Worm (Caenorhabditis elegans): ENCODE results near the gene oac-53.

The oac-53 gene

ce11 chrV:16643558-16643957 lies 15.8 kb upstream of the oac-53 start, which contains the start of gene srw-77:
TSS of gene srw-77 (minus strand) at chrV:16643658.
- TF ChIP-seq peb-1 (tag; optimal IDR thresholded peaks at IDR 0.05) (no peak), unc-62 (GFP tag; optimal IDR thresholded peaks at IDR 0.05) (no peak), ceh-82 (tag; optimal IDR thresholded peaks at IDR 0.05) (no peak), lin-13 (GFP tag; optimal IDR thresholded peaks at IDR 0.05) (no peak)

ce11 chrV:16640366-16640765 lies 12.6 kb upstream of the oac-53 start:
- no peak for TF ChIP-seq ztf-11 (tag; optimal IDR thresholded peaks at IDR 0.05)
- TF ChIP-seq nhr-10 (tag; optimal IDR thresholded peaks at IDR 0.05), result no peak
- TF ChIP-seq alr-1 (tag; optimal IDR thresholded peaks at IDR 0.05), result no peak
- TF ChIP-seq nhr-21 (tag; optimal IDR thresholded peaks at IDR 0.05), result no peak
- TF ChIP-seq elt-1 (tag; optimal IDR thresholded peaks at IDR 0.05), result no peak
- no peak for TF ChIP-seq lin-11 (tag; optimal IDR thresholded peaks at IDR 0.05)
- no peak for TF ChIP-seq mab-5 (tag; optimal IDR thresholded peaks at IDR 0.05)
- TF ChIP-seq lsy-2 (tag; optimal IDR thresholded peaks at IDR 0.05), result no peak
- no peak for TF ChIP-seq nhr-129 (tag; optimal IDR thresholded peaks at IDR 0.05)

- TF ChIP-seq skn-1 (tag; optimal IDR thresholded peaks at IDR 0.05), result no peak
- TF ChIP-seq Y55F3AM.14 (GFP tag; optimal IDR thresholded peaks at IDR 0.05), result no peak
- no peak for TF ChIP-seq fos-1 (tag; optimal IDR thresholded peaks at IDR 0.05)
- TF ChIP-seq aly-2 (tag; optimal IDR thresholded peaks at IDR 0.05), result no peak
- no peak for TF ChIP-seq dmd-4 (tag; optimal IDR thresholded peaks at IDR 0.05)
- TF ChIP-seq gmeb-1 (tag; optimal IDR thresholded peaks at IDR 0.05), result no peak
- TF ChIP-seq F13H6.1 (tag; optimal IDR thresholded peaks at IDR 0.05), result no peak
- no peak for TF ChIP-seq nhr-12 (tag; optimal IDR thresholded peaks at IDR 0.05)
- TF ChIP-seq nhr-237 (tag; optimal IDR thresholded peaks at IDR 0.05), result no peak
- TF ChIP-seq C34F6.9 (tag; optimal IDR thresholded peaks at IDR 0.05), result no peak
- no peak for TF ChIP-seq ztf-4 (tag; optimal IDR thresholded peaks at IDR 0.05)
- no peak for TF ChIP-seq peb-1 (tag; optimal IDR thresholded peaks at IDR 0.05)
- TF ChIP-seq nhr-77 (tag; optimal IDR thresholded peaks at IDR 0.05), result no peak
- TF ChIP-seq mbf-1 (tag; optimal IDR thresholded peaks at IDR 0.05), result no peak
- TF ChIP-seq unc-55 (GFP tag; optimal IDR thresholded peaks at IDR 0.05), result no peak
- no peak for TF ChIP-seq nhr-10 (tag; optimal IDR thresholded peaks at IDR 0.05)
- TF ChIP-seq unc-39 (tag; optimal IDR thresholded peaks at IDR 0.05), result no peak
- TF ChIP-seq mdl-1 (tag; optimal IDR thresholded peaks at IDR 0.05), result no peak
- no peak for TF ChIP-seq sma-3 (GFP tag; optimal IDR thresholded peaks at IDR 0.05)
- no peak for TF ChIP-seq nhr-129 (tag; optimal IDR thresholded peaks at IDR 0.05)
These were observed 10.4 kb upstream of the oac-53 start, which contains the start of gene srw-76 for ce11 chrV:16638204-16638603. TSS of gene srw-76 (minus strand) at chrV:16638304.

- TF ChIP-seq lin-11 (tag; optimal IDR thresholded peaks at IDR 0.05) (no peak), alr-1 (tag; optimal IDR thresholded peaks at IDR 0.05) (no peak)
These were observed 8.1 kb upstream of the oac-53 start, which contains the start of gene mltn-11 for ce11 chrV:16635911-16636310. TSS of gene mltn-11 (plus strand) at chrV:16636186.

ce11 chrV:16629600-16629999 lies 1.8 kb upstream of the oac-53 start, which contains the start of gene srd-21:
TSS of gene srd-21 (plus strand) at chrV:16629900.
- TF ChIP-seq peb-1 (tag; optimal IDR thresholded peaks at IDR 0.05) (no peak), nhr-25 (tag; optimal IDR thresholded peaks at IDR 0.05) (no peak)

ce11 chrV:16628991-16629390 lies 1.2 kb upstream of the oac-53 start, which contains the start of gene W06G6.2:
TSS of gene W06G6.2 (plus strand) at chrV:16629291.
- TF ChIP-seq zag-1 (tag; optimal IDR thresholded peaks at IDR 0.05) (no peak), mdl-1 (tag; optimal IDR thresholded peaks at IDR 0.05) (no peak), lin-11 (tag; optimal IDR thresholded peaks at IDR 0.05) (no peak), unc-55 (GFP tag; optimal IDR thresholded peaks at IDR 0.05) (no peak), peb-1 (tag; optimal IDR thresholded peaks at IDR 0.05) (no peak), unc-62 (GFP tag; optimal IDR thresholded peaks at IDR 0.05) (no peak), sma-3 (GFP tag; optimal IDR thresholded peaks at IDR 0.05) (no peak), nhr-129 (tag; optimal IDR thresholded peaks at IDR 0.05) (no peak), nhr-21 (tag; optimal IDR thresholded peaks at IDR 0.05) (no peak), ztf-1 (GFP tag; conservative IDR thresholded peaks at IDR 0.05) (no peak), C34F6.9 (tag; optimal IDR thresholded peaks at IDR 0.05) (no peak), elt-3 (tag; optimal IDR thresholded peaks at IDR 0.05) (no peak), nhr-6 (tag; optimal IDR thresholded peaks at IDR 0.05) (no peak), sma-9 (GFP tag; optimal IDR thresholded peaks at IDR 0.05) (no peak), sma-9 (tag; optimal IDR thresholded peaks at IDR 0.05) (no peak), ceh-82 (tag; optimal IDR thresholded peaks at IDR 0.05) (no peak), ztf-4 (tag; optimal IDR thresholded peaks at IDR 0.05) (no peak), ama-1 (optimal IDR thresholded peaks at IDR 0.05) (no peak)

Data from whole organism, L2 larva.